Fruit fly (Drosophila melanogaster): ENCODE results near the gene drl.

dm6 chr2L:19155937-19156736, 34.0 kb upstream of the drl start:
- TF ChIP-seq CG8478 (optimal IDR thresholded peaks at IDR 0.05) = no peak
- no peak for TF ChIP-seq CTCF (optimal IDR thresholded peaks at IDR 0.05)

Data from S2 (cell line).